Worm (Caenorhabditis elegans): ENCODE measurements around the gene C28G1.10.

DNA sequence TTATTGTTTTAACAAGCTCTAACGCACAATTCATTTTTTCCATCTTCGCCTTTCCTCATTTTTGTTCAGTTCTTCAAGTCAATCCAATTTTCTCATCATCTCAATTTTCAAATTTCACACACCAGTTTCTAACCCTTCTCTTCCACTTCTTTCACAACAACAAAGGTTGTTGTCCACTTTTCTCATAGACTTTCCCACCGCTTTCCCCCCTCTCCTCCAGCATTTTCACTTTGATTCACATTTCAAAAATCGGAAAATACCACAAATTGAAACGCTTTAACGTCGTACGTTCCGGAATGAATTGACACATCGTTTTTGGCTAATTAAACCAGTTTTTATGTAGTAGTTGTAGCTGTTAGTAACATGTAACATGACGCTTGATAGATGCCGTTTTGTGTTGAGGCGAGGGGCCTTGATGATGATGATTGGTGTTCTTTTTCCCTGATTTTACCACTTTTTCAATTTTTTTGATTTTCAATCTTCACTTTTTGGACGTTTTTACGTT is 43.4 kb downstream of the C28G1.10 start:
- TF ChIP-seq dao-5 (tag; optimal IDR thresholded peaks at IDR 0.05) (no peak), him-1 (tag; optimal IDR thresholded peaks at IDR 0.05) (no peak), W03F9.2 (tag; optimal IDR thresholded peaks at IDR 0.05) (no peak)
